Fruit fly (Drosophila melanogaster): Measurements from ENCODE around the gene anchor.

anchor gene

dm6 chr3L:17667642-17668362 is 46.2 kb downstream of the anchor start:
- no peak for TF ChIP-seq CG12768 (GFP tag; optimal IDR thresholded peaks at IDR 0.05)
- TF ChIP-seq CG7045 (GFP tag; optimal IDR thresholded peaks at IDR 0.05), result no peak
- no peak for TF ChIP-seq bab1 (GFP tag; optimal IDR thresholded peaks at IDR 0.05)
- no peak for TF ChIP-seq CG7101 (tag; optimal IDR thresholded peaks at IDR 0.05)
- TF ChIP-seq CG5204 (GFP tag; optimal IDR thresholded peaks at IDR 0.05), result no peak
- no peak for TF ChIP-seq cic (GFP tag; optimal IDR thresholded peaks at IDR 0.05)
- peak; percentile 82 for TF ChIP-seq kay (GFP tag; ENCODE audit: borderline replicate concordance)
- TF ChIP-seq pad (GFP tag; optimal IDR thresholded peaks at IDR 0.05), result peak; percentile 68

DNA sequence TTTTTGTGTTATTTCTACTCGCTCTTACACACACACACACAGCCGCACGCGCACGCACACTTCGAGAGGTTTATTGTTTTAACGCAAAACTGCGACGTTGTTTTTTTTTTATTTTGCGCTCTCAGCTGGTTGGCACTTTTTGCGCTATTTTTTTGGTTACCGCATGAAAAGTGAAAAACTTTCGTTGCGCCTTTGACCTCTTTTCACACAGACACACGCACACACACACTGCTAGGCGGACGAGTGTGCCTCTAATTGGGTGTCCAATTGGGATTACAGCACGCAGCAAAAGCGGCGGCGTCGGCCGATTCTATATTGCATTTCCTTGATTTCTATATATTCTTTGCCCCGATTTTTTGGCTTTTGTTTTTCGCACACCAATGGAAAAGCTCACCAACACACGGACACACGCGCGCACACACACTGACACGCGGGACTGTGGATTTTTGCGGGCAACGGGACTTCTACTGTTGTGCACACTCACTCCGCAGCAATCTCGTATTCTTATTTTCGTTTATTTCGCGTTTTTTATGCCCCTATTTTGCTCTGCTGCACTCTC is 46.8 kb downstream of the anchor start:
- TF ChIP-seq toe (GFP tag; optimal IDR thresholded peaks at IDR 0.05) (no peak), CG5204 (GFP tag; optimal IDR thresholded peaks at IDR 0.05) (no peak), CG12768 (GFP tag; optimal IDR thresholded peaks at IDR 0.05) (peak; percentile 4), Crg-1 (GFP tag; optimal IDR thresholded peaks at IDR 0.05) (no peak), CG14711 (tag; optimal IDR thresholded peaks at IDR 0.05) (no peak), tj (GFP tag; optimal IDR thresholded peaks at IDR 0.05) (peak; percentile 83), ovo (GFP tag; optimal IDR thresholded peaks at IDR 0.05) (peak; percentile 14)

DNA sequence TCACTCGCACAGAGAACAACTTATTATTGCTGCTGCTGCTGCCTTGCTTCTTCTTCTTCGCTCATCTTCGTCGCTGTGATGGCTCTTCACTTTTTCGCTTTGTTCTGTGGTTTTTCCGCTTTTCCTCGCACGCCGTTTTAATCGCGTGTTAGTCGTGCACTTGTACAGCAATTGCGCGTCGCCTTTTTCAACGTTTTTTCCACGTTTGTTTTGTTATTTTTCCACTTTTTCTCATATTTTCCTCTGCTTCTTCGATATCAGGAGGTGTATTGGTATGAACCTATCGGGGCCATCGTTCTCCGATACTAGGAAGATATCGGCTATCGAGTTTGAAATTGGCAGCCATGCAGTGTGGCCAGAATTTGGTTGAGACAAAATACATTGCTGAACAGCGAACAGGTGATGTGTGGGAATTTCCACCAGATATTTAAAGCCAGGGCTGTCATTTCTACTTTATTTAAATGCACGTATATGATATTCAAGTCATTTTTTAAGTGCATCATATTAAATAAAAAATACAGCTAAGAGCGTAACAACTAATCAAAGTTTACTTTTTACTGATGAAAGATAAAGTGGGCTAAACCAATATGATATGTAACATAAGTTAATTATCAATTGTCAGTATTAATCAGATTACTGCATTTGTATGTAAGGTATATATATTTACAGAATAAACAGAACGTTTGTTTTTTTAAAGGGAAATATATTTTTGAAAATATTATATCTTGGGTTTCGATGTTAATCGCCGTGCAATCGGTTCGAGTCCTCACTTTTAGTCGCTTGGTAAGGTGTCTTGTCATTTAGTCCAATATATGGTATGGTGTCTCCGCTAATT is 47.5 kb downstream of the anchor start, which contains the start of gene Crtc:
Gene Crtc, minus strand, starts transcription at position 290 of the 835 bp plus-strand sequence.
- TF ChIP-seq ovo (GFP tag; optimal IDR thresholded peaks at IDR 0.05) (peak; percentile 24), tj (GFP tag; optimal IDR thresholded peaks at IDR 0.05) (no peak), CG33017 (tag; optimal IDR thresholded peaks at IDR 0.05) (no peak), Crg-1 (GFP tag; optimal IDR thresholded peaks at IDR 0.05) (no peak), CG11617 (GFP tag; optimal IDR thresholded peaks at IDR 0.05) (no peak), toe (GFP tag; optimal IDR thresholded peaks at IDR 0.05) (peak; percentile 45), bab1 (GFP tag; optimal IDR thresholded peaks at IDR 0.05) (peak; percentile 60), pad (GFP tag; optimal IDR thresholded peaks at IDR 0.05) (no peak), Clk (GFP tag; optimal IDR thresholded peaks at IDR 0.05) (peak; percentile 25), CG14711 (tag; optimal IDR thresholded peaks at IDR 0.05) (peak; percentile 76), Mnt (GFP tag; optimal IDR thresholded peaks at IDR 0.05) (peak; percentile 11), CG7101 (tag; optimal IDR thresholded peaks at IDR 0.05) (peak; percentile 35), CG12768 (GFP tag; optimal IDR thresholded peaks at IDR 0.05) (peak; percentile 2), kay (GFP tag; ENCODE audit: borderline replicate concordance) (no peak), cic (GFP tag; optimal IDR thresholded peaks at IDR 0.05) (no peak), cnc (optimal IDR thresholded peaks at IDR 0.05) (no peak), CG1620 (GFP tag; optimal IDR thresholded peaks at IDR 0.05) (peak; percentile 20), Hr96 (GFP tag; optimal IDR thresholded peaks at IDR 0.05) (peak; percentile 18), CG5204 (GFP tag; optimal IDR thresholded peaks at IDR 0.05) (no peak), CG7045 (GFP tag; optimal IDR thresholded peaks at IDR 0.05) (no peak)

- TF ChIP-seq CG14711 (tag; optimal IDR thresholded peaks at IDR 0.05), result no peak
- TF ChIP-seq Clk (GFP tag; optimal IDR thresholded peaks at IDR 0.05), result no peak
- no peak for TF ChIP-seq CG7045 (GFP tag; optimal IDR thresholded peaks at IDR 0.05)
- TF ChIP-seq Hr96 (GFP tag; optimal IDR thresholded peaks at IDR 0.05), result no peak
- no peak for TF ChIP-seq ovo (GFP tag; optimal IDR thresholded peaks at IDR 0.05)
- no peak for TF ChIP-seq toe (GFP tag; optimal IDR thresholded peaks at IDR 0.05)
- no peak for TF ChIP-seq Mnt (GFP tag; optimal IDR thresholded peaks at IDR 0.05)
- TF ChIP-seq CG7101 (tag; optimal IDR thresholded peaks at IDR 0.05), result no peak
- TF ChIP-seq cic (GFP tag; optimal IDR thresholded peaks at IDR 0.05), result no peak
- no peak for TF ChIP-seq CG33017 (tag; optimal IDR thresholded peaks at IDR 0.05)
- TF ChIP-seq tj (GFP tag; optimal IDR thresholded peaks at IDR 0.05), result no peak
- no peak for TF ChIP-seq CG1620 (GFP tag; optimal IDR thresholded peaks at IDR 0.05)
- TF ChIP-seq CG11617 (GFP tag; optimal IDR thresholded peaks at IDR 0.05), result no peak
- TF ChIP-seq pad (GFP tag; optimal IDR thresholded peaks at IDR 0.05), result no peak
- no peak for TF ChIP-seq bab1 (GFP tag; optimal IDR thresholded peaks at IDR 0.05)
- TF ChIP-seq Crg-1 (GFP tag; optimal IDR thresholded peaks at IDR 0.05), result no peak
- TF ChIP-seq kay (GFP tag; ENCODE audit: borderline replicate concordance), result no peak
- no peak for TF ChIP-seq CG5204 (GFP tag; optimal IDR thresholded peaks at IDR 0.05)
- no peak for TF ChIP-seq cnc (optimal IDR thresholded peaks at IDR 0.05)
- no peak for TF ChIP-seq CG12768 (GFP tag; optimal IDR thresholded peaks at IDR 0.05)
These were observed 49.7 kb downstream of the anchor start, which contains the start of gene CG34251 for dm6 chr3L:17671322-17671721. Gene CG34251, plus strand, starts transcription at chr3L:17671622.

DNA sequence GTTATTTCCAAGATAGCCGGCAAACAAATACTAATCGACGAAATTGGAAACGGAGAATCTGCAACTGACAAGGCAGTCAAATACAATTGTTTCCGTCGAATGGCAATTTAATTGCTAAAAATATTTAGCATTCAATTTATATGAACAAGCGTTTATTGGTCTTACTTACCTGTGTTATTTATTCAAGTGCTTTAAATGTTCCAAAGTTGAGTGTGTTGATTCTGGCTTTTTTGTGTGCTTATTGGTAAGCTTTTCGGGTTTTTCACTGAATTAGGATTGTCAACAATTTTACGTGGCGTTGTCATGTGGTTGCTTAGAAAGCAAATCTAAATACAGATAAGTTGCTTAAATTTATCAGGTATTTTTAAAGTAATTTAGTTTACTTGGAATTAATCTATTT is 50.1 kb downstream of the anchor start:
- no peak for TF ChIP-seq cic (GFP tag; optimal IDR thresholded peaks at IDR 0.05)
- no peak for TF ChIP-seq CG7045 (GFP tag; optimal IDR thresholded peaks at IDR 0.05)
- TF ChIP-seq CG7101 (tag; optimal IDR thresholded peaks at IDR 0.05), result no peak
- TF ChIP-seq Crg-1 (GFP tag; optimal IDR thresholded peaks at IDR 0.05), result no peak
- TF ChIP-seq pad (GFP tag; optimal IDR thresholded peaks at IDR 0.05), result no peak
- TF ChIP-seq bab1 (GFP tag; optimal IDR thresholded peaks at IDR 0.05), result no peak
